Worm (Caenorhabditis elegans) whole organism, L3 larva: ENCODE measurements around the gene nhr-128.

Experiments used
- ZK546.5 ChIP-seq: sonication (generic microtip); optimal IDR thresholded peaks from 2 replicates; lab custom pipeline; 2017; ENCODE audit warnings: missing biosample characterization, missing genetic modification characterization
- elt-1 ChIP-seq: fragments of 150-350 bp; optimal IDR thresholded peaks from 2 replicates; lab custom pipeline; 2014; ENCODE audit warnings: missing biosample characterization, missing genetic modification characterization
- fkh-10 ChIP-seq: sonication (generic microtip); optimal IDR thresholded peaks from 2 replicates; lab custom pipeline; 2017; ENCODE audit warnings: missing biosample characterization, missing genetic modification reagents, missing genetic modification characterization
- nhr-11 ChIP-seq: fragments of 150-350 bp; optimal IDR thresholded peaks from 2 replicates; lab custom pipeline; 2014; ENCODE audit warnings: missing biosample characterization, missing genetic modification characterization
- pha-4 ChIP-seq: fragments of 150-350 bp; optimal IDR thresholded peaks from 2 replicates; lab custom pipeline; 2014; ENCODE audit warnings: missing biosample characterization, missing genetic modification reagents, missing genetic modification characterization
- pqm-1 ChIP-seq: fragments of 150-350 bp; optimal IDR thresholded peaks from 2 replicates; lab custom pipeline; 2017; ENCODE audit warnings: missing biosample characterization, missing genetic modification characterization, inconsistent platforms
- skn-1 ChIP-seq: fragments of 150-350 bp; optimal IDR thresholded peaks from 2 replicates; lab custom pipeline; 2014; ENCODE audit warnings: missing biosample characterization, missing genetic modification characterization
- tbx-2 ChIP-seq: sonication (generic microtip); optimal IDR thresholded peaks from 2 replicates; lab custom pipeline; 2016; ENCODE audit warnings: mild to moderate bottlenecking, missing genetic modification characterization, missing compliant biosample characterization
- unc-39 ChIP-seq: sonication (generic microtip); optimal IDR thresholded peaks from 4 replicates; lab custom pipeline; 2017; ENCODE audit warnings: missing biosample characterization, missing genetic modification characterization
- zag-1 ChIP-seq: fragments of 150-350 bp; optimal IDR thresholded peaks from 2 replicates; lab custom pipeline; 2014; ENCODE audit warnings: missing biosample characterization, missing genetic modification characterization
- ztf-4 ChIP-seq: fragments of 150-350 bp; optimal IDR thresholded peaks from 2 replicates; lab custom pipeline; 2014; ENCODE audit warnings: missing biosample characterization, missing genetic modification characterization

- peak; percentile 73 for TF ChIP-seq pha-4 (tag; lab: Kevin White, UChicago)
- TF ChIP-seq tbx-2 = no peak
- no peak for TF ChIP-seq nhr-11 (tag; lab: Kevin White, UChicago)
- no peak for TF ChIP-seq ZK546.5 (tag; lab: Kevin White, UChicago)
- TF ChIP-seq zag-1 (tag; lab: Kevin White, UChicago) = no peak
- no peak for TF ChIP-seq ztf-4 (tag; lab: Kevin White, UChicago)
- no peak for TF ChIP-seq elt-1
- TF ChIP-seq pqm-1 (tag; lab: Kevin White, UChicago) = no peak
- no peak for TF ChIP-seq unc-39
- TF ChIP-seq fkh-10 (GFP tag; lab: Kevin White, UChicago) = no peak
- no peak for TF ChIP-seq skn-1 (tag; lab: Kevin White, UChicago)
These were observed 9.9 kb upstream of the nhr-128 start, which contains the start of gene nhr-133 for ce11 chrV:2211936-2212335.
